Worm (Caenorhabditis elegans): ENCODE measurements around the gene Y64H9A.2.

DNA sequence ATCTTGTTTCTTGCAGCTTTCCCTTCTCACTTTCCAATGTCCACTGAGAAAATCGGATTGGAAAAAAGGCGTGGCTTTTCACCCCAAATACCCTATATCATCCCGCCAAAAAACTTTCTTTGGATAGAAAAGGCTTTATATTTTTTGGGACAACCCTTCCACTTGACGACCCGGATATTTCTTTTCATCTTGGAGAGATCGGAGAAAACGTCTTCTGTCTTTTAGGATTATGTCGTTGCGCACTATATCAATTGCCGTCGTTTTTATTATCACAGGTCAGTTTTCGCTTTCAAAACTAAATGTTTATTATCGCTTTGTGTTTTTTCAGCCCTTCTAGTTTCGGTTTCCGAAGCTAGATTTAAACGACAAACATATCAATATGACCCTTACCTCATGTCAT, at the start of gene Y64H9A.2:
- TF ChIP-seq nhr-6 (tag; optimal IDR thresholded peaks at IDR 0.05), result no peak
- no peak for TF ChIP-seq nhr-10 (tag; optimal IDR thresholded peaks at IDR 0.05)
- TF ChIP-seq mab-5 (tag; optimal IDR thresholded peaks at IDR 0.05), result no peak
- TF ChIP-seq nhr-237 (tag; optimal IDR thresholded peaks at IDR 0.05), result no peak
- TF ChIP-seq R02D3.7 (tag; optimal IDR thresholded peaks at IDR 0.05), result no peak
- no peak for TF ChIP-seq elt-1 (tag; optimal IDR thresholded peaks at IDR 0.05)
- no peak for TF ChIP-seq fos-1 (tag; optimal IDR thresholded peaks at IDR 0.05)
- TF ChIP-seq lin-39 (tag; optimal IDR thresholded peaks at IDR 0.05), result no peak
- TF ChIP-seq ztf-4 (tag; optimal IDR thresholded peaks at IDR 0.05), result no peak
- TF ChIP-seq dmd-4 (tag; optimal IDR thresholded peaks at IDR 0.05), result no peak
- TF ChIP-seq unc-39 (tag; optimal IDR thresholded peaks at IDR 0.05), result no peak
- no peak for TF ChIP-seq F13H6.1 (tag; optimal IDR thresholded peaks at IDR 0.05)
- no peak for TF ChIP-seq elt-3 (tag; optimal IDR thresholded peaks at IDR 0.05)
- no peak for TF ChIP-seq ztf-11 (tag; optimal IDR thresholded peaks at IDR 0.05)

Data from whole organism, L2 larva.